Fruit fly (Drosophila melanogaster) whole organism, wandering third instar larva: ENCODE results near the gene PH4alphaEFB.

Experiments
- Abd-B ChIP-seq: fragments of >200 bp; optimal IDR thresholded peaks from 2 replicates; lab custom pipeline; 2017; ENCODE audit warnings: missing biosample characterization, missing genetic modification characterization
- CG32264 ChIP-seq: fragments of 200-800 bp; sonication (Bioruptor generic); optimal IDR thresholded peaks from 2 replicates; lab custom pipeline; 2016; ENCODE audit warnings: missing biosample characterization, missing genetic modification characterization
- CG9705 ChIP-seq: fragments of 200-800 bp; sonication (Bioruptor generic); optimal IDR thresholded peaks from 2 replicates; lab custom pipeline; 2018; ENCODE audit warnings: missing biosample characterization, mild to moderate bottlenecking, missing genetic modification characterization
- Dfd ChIP-seq: fragments of >200 bp; optimal IDR thresholded peaks from 2 replicates; lab custom pipeline; 2017; ENCODE audit warnings: missing biosample characterization, missing genetic modification characterization
- Dif ChIP-seq: fragments of 200-275, 200-300 bp; sonication (Bioruptor generic); optimal IDR thresholded peaks from 2 replicates; lab custom pipeline; 2018; ENCODE audit warnings: missing biosample characterization, missing genetic modification characterization; ENCODE audit not compliant: partially characterized antibody
- GATAd ChIP-seq: sonication (Bioruptor generic); optimal IDR thresholded peaks from 2 replicates; lab custom pipeline; 2016; ENCODE audit warnings: missing biosample characterization, missing genetic modification characterization
- HLH106 ChIP-seq: fragments of 200-800 bp; optimal IDR thresholded peaks from 3 replicates; lab custom pipeline; 2019; ENCODE audit warnings: missing biosample characterization, mild to moderate bottlenecking, missing genetic modification characterization, moderate library complexity
- Hr83 ChIP-seq: fragments of 200-300 bp; sonication (Bioruptor generic); optimal IDR thresholded peaks from 2 replicates; lab custom pipeline; 2016; ENCODE audit warnings: missing biosample characterization, mild to moderate bottlenecking, missing genetic modification characterization, moderate library complexity; ENCODE audit not compliant: poor library complexity, severe bottlenecking
- Jra ChIP-seq: sonication (Bioruptor generic); optimal IDR thresholded peaks from 2 replicates; lab custom pipeline; 2016; ENCODE audit warnings: missing biosample characterization, missing genetic modification characterization
- Mio ChIP-seq: sonication (Bioruptor generic); optimal IDR thresholded peaks from 2 replicates; lab custom pipeline; 2016; ENCODE audit warnings: missing biosample characterization, missing genetic modification characterization
- Myc ChIP-seq: fragments of >200 bp; optimal IDR thresholded peaks from 2 replicates; lab custom pipeline; 2017
- N ChIP-seq: fragments of >200 bp; optimal IDR thresholded peaks from 2 replicates; lab custom pipeline; 2018; ENCODE audit warnings: missing biosample characterization, missing external identifiers, missing genetic modification characterization
- OdsH ChIP-seq: fragments of 200-800 bp; sonication (Bioruptor generic); optimal IDR thresholded peaks from 2 replicates; lab custom pipeline; 2016; ENCODE audit warnings: missing biosample characterization, mild to moderate bottlenecking, missing genetic modification characterization
- Sp1 ChIP-seq: fragments of 200-800 bp; sonication (Bioruptor generic); optimal IDR thresholded peaks from 3 replicates; lab custom pipeline; 2019; ENCODE audit warnings: missing biosample characterization, mild to moderate bottlenecking, missing genetic modification characterization, moderate library complexity
- br ChIP-seq: fragments of 200-800 bp; sonication (Bioruptor generic); optimal IDR thresholded peaks from 2 replicates; lab custom pipeline; 2016; ENCODE audit warnings: missing biosample characterization, missing genetic modification characterization
- brk ChIP-seq: fragments of 200-800 bp; sonication (Bioruptor generic); optimal IDR thresholded peaks from 2 replicates; lab custom pipeline; 2016; ENCODE audit warnings: missing biosample characterization, mild to moderate bottlenecking, missing genetic modification characterization
- dl ChIP-seq, 2 experiments: fragments of 175-275, 200-275 bp in 1 of 2; fragments of 200-275 bp in 1 of 2; sonication (Bioruptor generic); optimal IDR thresholded peaks; lab custom pipeline; 2018; ENCODE audit warnings: mild to moderate bottlenecking in 2 of 2, missing biosample characterization in 2 of 2, missing genetic modification characterization in 2 of 2, moderate library complexity in 2 of 2; ENCODE audit not compliant: partially characterized antibody in 2 of 2, insufficient read depth in 1 of 2
- dmrt93B ChIP-seq: fragments of 200-800 bp; sonication (Bioruptor generic); optimal IDR thresholded peaks from 2 replicates; lab custom pipeline; 2018; ENCODE audit warnings: missing biosample characterization, mild to moderate bottlenecking, missing genetic modification characterization
- dsf ChIP-seq: sonication (Bioruptor generic); optimal IDR thresholded peaks from 2 replicates; lab custom pipeline; 2016; ENCODE audit warnings: missing biosample characterization, missing genetic modification characterization, borderline replicate concordance
- ey ChIP-seq: fragments of 200-800 bp; sonication (Bioruptor generic); optimal IDR thresholded peaks from 2 replicates; lab custom pipeline; 2016; ENCODE audit warnings: missing biosample characterization, missing genetic modification characterization
- foxo ChIP-seq, 2 experiments: fragments of 200-800 bp; sonication (Bioruptor generic); optimal IDR thresholded peaks; 2 replicates in 1 of 2; 3 replicates in 1 of 2; lab custom pipeline; 2016 to 2017; ENCODE audit warnings: missing biosample characterization in 2 of 2, missing genetic modification characterization in 2 of 2
- fru ChIP-seq: fragments of 200-800 bp; sonication (Bioruptor generic); optimal IDR thresholded peaks from 3 replicates; lab custom pipeline; 2016; ENCODE audit warnings: missing biosample characterization, mild to moderate bottlenecking, missing genetic modification characterization
- h ChIP-seq: fragments of 200-800 bp; sonication (Bioruptor generic); optimal IDR thresholded peaks from 3 replicates; lab custom pipeline; 2016; ENCODE audit warnings: missing biosample characterization, mild to moderate bottlenecking, missing genetic modification characterization
- jim ChIP-seq: fragments of 175-275, 200-325 bp; sonication (Bioruptor generic); optimal IDR thresholded peaks from 2 replicates; lab custom pipeline; 2016; ENCODE audit warnings: missing biosample characterization, mild to moderate bottlenecking, missing genetic modification characterization
- lola ChIP-seq: fragments of >200 bp; optimal IDR thresholded peaks from 2 replicates; lab custom pipeline; 2017; ENCODE audit warnings: missing biosample characterization, missing genetic modification characterization
- pan ChIP-seq: fragments of >200 bp; optimal IDR thresholded peaks from 2 replicates; lab custom pipeline; 2017
- psq ChIP-seq: fragments of 200-800 bp; sonication (Bioruptor generic); optimal IDR thresholded peaks from 3 replicates; lab custom pipeline; 2017; ENCODE audit warnings: missing biosample characterization, mild to moderate bottlenecking, missing genetic modification characterization, moderate library complexity
- rgr ChIP-seq: fragments of 200-800 bp; sonication (Bioruptor generic); optimal IDR thresholded peaks from 3 replicates; lab custom pipeline; 2016; ENCODE audit warnings: missing biosample characterization, mild to moderate bottlenecking, missing genetic modification characterization
- sv ChIP-seq: fragments of 200-800 bp; sonication (Bioruptor generic); optimal IDR thresholded peaks from 3 replicates; lab custom pipeline; 2016; ENCODE audit warnings: missing biosample characterization, missing genetic modification characterization
- tai ChIP-seq: sonication (Bioruptor generic); optimal IDR thresholded peaks from 2 replicates; lab custom pipeline; 2016; ENCODE audit warnings: missing biosample characterization, missing genetic modification characterization
- woc ChIP-seq: sonication (Bioruptor generic); optimal IDR thresholded peaks from 2 replicates; lab custom pipeline; 2016; ENCODE audit warnings: missing biosample characterization, mild to moderate bottlenecking, missing genetic modification characterization

PH4alphaEFB gene

DNA sequence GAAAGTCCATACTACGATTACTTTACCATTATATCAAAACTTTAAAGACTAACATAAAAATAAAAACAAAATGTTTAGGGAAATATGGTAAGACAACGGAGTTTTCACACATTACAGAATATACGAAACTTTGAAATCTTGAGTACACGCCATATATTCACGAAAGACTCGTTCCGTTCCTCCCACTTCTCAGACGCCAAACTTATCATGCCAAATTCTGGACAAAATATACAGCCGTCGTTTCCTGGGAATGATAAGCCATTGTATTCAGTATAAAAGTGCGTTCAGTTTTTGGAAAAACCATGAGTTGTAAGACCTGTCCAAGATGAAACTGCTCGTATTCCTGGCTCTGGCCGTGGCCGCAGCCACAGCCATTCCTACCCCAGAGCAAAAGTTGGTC lies 22.8 kb downstream of the PH4alphaEFB start, which contains the start of gene Jon99Fi:
TSS of gene Jon99Fi (plus strand) at position 301 of the 400 bp plus-strand sequence.
- TF ChIP-seq dl (GFP tag; optimal IDR thresholded peaks at IDR 0.05; lab: Kevin White, UChicago; ENCODE audit: insufficient read depth in 1 of 2, partially characterized antibody in 2 of 2), result no peak

DNA sequence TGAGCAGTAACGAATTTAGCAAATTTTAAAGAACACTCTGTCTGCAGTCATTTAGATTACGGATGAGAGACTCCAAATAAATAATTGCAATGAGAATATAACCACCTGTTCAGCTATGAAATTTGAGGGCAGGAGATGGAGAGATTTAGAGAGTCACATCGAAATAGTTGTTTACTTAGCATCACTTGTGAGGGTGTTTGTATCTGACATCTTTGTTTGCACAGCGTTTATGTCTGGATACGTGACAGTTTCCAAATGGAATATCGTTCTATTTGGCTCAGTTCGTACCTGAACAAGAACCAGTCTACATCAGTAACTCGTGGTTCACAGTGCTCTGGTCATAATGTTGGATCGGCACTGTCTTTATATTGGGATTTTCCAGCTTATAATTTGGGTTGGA lies 23.9 kb downstream of the PH4alphaEFB start, which contains the start of gene PH4alphaSG2:
TSS of gene PH4alphaSG2 (plus strand) at position 278 of the 400 bp plus-strand sequence.
- TF ChIP-seq h (GFP tag; lab: Kevin White, UChicago), result peak; percentile 84
- TF ChIP-seq pan, result no peak
- no peak for TF ChIP-seq sv (GFP tag; lab: Kevin White, UChicago)
- peak; percentile 4 for TF ChIP-seq OdsH (GFP tag; lab: Kevin White, UChicago)

DNA sequence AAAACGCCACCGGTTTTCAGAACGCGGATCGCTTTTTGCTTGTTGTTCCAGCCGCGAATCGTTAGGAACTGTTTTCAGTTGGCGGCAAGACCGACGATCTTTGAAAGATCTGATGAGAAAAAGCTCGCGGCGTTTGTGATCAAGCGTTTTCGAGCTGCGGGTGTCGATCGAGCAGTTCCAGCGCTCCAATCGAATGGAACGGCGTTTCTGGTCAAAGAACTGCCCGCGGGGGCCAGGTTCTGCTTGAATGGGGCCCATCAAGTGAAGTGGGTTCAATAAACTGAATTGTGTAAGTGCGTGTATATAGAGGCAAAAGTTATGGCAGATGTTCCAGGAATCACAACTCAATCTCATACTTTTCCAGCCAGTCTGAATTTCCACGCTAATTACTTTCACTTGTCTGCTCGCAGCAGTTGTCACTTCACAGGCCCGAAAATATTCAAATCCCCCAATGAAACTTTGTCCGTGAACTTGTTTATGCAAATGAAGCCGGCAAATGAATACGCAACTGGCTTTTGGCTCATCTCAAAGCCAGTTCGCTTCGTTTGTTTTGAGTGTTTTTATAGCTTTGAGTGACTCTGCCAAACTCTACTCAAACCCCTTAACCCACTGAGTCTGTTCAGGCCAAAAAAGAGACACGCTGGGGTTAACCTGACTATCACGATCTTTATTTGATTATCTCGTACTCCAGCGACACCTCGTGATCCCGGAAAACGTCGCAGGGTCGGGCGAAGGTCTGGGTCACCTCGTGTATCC lies 30.4 kb downstream of the PH4alphaEFB start, which contains the start of gene PH4alphaMP:
TSS of gene PH4alphaMP (minus strand) at position 51 of the 756 bp plus-strand sequence.
- TF ChIP-seq h (GFP tag; lab: Kevin White, UChicago) (no peak), CG32264 (GFP tag; lab: Kevin White, UChicago) (no peak), jim (GFP tag; lab: Kevin White, UChicago) (no peak), Dfd (no peak), woc (no peak), N (GFP tag; lab: Kevin White, UChicago) (no peak), pan (no peak), Mio (no peak), CG9705 (GFP tag; lab: Kevin White, UChicago) (no peak), GATAd (GFP tag; lab: Kevin White, UChicago) (no peak), OdsH (GFP tag; lab: Kevin White, UChicago) (no peak), ey (GFP tag; lab: Kevin White, UChicago) (no peak)

DNA sequence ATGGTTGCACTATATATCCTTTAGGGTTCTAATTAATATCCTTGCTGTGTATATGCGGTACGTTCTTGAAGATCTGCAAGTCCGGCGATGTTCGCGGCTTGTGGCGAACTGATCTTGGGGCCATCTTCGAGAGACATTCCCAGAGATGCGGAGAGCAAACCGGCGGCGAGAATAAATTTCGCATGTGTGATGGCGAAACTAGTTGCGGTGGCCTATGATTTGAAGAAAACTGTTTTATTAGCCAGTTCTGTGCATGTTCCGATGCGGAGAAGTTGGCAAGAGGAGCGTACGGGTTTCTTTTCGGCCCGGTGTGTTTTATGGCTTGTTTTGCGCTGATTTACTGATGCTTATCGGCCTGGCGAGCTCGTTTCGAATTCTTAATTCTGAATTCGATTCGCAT lies 34.4 kb downstream of the PH4alphaEFB start, which contains the start of gene PH4alphaNE1:
TSS of gene PH4alphaNE1 (minus strand) at position 101 of the 400 bp plus-strand sequence.
- no peak for TF ChIP-seq Myc (lab: Kevin White, UChicago)
- no peak for TF ChIP-seq Jra
- TF ChIP-seq dsf (GFP tag; lab: Kevin White, UChicago), result no peak
- no peak for TF ChIP-seq psq
- no peak for TF ChIP-seq br (GFP tag; lab: Kevin White, UChicago)
- no peak for TF ChIP-seq tai (GFP tag; lab: Kevin White, UChicago)
- no peak for TF ChIP-seq brk (GFP tag; lab: Kevin White, UChicago)
- TF ChIP-seq h (GFP tag; lab: Kevin White, UChicago), result no peak
- TF ChIP-seq Sp1 (GFP tag; lab: Kevin White, UChicago), result no peak
- no peak for TF ChIP-seq OdsH (GFP tag; lab: Kevin White, UChicago)
- TF ChIP-seq Abd-B (GFP tag; lab: Kevin White, UChicago), result no peak
- no peak for TF ChIP-seq CG32264 (GFP tag; lab: Kevin White, UChicago)
- TF ChIP-seq Hr83 (GFP tag; lab: Kevin White, UChicago), result no peak
- no peak for TF ChIP-seq CG9705 (GFP tag; lab: Kevin White, UChicago)
- no peak for TF ChIP-seq rgr
- TF ChIP-seq pan, result no peak
- TF ChIP-seq Dif, result no peak
- TF ChIP-seq GATAd (GFP tag; lab: Kevin White, UChicago), result no peak
- TF ChIP-seq Mio, result no peak

DNA sequence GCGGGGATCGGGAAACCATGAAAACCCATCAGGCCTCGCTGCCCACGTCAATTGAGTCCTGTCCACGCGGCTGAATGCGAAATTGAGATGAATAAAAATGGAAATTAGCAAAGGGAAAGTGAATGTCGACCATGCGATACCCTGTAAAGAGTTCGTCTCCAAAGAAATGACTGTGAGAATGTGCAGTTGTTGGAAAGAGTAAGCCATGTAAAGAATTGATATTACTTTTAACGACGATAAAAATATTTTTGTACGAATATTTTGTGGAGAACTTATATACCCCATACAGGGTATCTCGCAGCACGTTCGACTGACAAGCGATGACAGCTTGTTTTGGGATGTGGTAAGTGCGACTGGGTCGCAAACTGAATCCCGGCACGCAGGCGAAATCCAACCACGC lies 35.3 kb downstream of the PH4alphaEFB start:
- TF ChIP-seq woc (peak; percentile 18), N (GFP tag; lab: Kevin White, UChicago) (no peak), ey (GFP tag; lab: Kevin White, UChicago) (peak; percentile 53), CG9705 (GFP tag; lab: Kevin White, UChicago) (no peak), HLH106 (tag; lab: Kevin White, UChicago) (peak; percentile 55), rgr (peak; percentile 60), br (GFP tag; lab: Kevin White, UChicago) (peak; percentile 66), fru (GFP tag; lab: Kevin White, UChicago) (peak; percentile 50), h (GFP tag; lab: Kevin White, UChicago) (peak; percentile 69), foxo (GFP tag; optimal IDR thresholded peaks at IDR 0.05; lab: Kevin White, UChicago) (peak in 1 of 2 experiments; percentile 67), dmrt93B (peak; percentile 15), OdsH (GFP tag; lab: Kevin White, UChicago) (peak; percentile 35), pan (peak; percentile 18), sv (GFP tag; lab: Kevin White, UChicago) (peak; percentile 4), lola (no peak)
